Fruit fly (Drosophila melanogaster) whole organism, embryonic: Measurements from ENCODE around the gene NaPi-III.

Source experiments
- Aef1 ChIP-seq: fragments of 200-800 bp; sonication (Bioruptor generic); IDR thresholded peaks from 3 replicates; pipeline ENCODE4 v1.3.6; 2022; ENCODE audit warnings: missing biosample characterization, missing genetic modification characterization
- Awh ChIP-seq: fragments of 200-800 bp; sonication (Bioruptor generic); IDR thresholded peaks from 2 replicates; pipeline ENCODE4, ENCODE4 v1.3.6; 2022; ENCODE audit warnings: missing biosample characterization, missing genetic modification characterization
- CG10431 ChIP-seq: fragments of 200-800 bp; sonication (Bioruptor generic); optimal IDR thresholded peaks from 3 replicates; lab custom pipeline; 2018; ENCODE audit warnings: missing biosample characterization, mild to moderate bottlenecking, missing genetic modification characterization
- CG10565 ChIP-seq: fragments of 200-800 bp; sonication (Bioruptor generic); optimal IDR thresholded peaks from 3 replicates; lab custom pipeline; 2016; ENCODE audit warnings: missing biosample characterization, mild to moderate bottlenecking, missing genetic modification characterization
- CG10654 ChIP-seq: fragments of 200-800 bp; sonication (Bioruptor generic); optimal IDR thresholded peaks from 2 replicates; lab custom pipeline; 2016; ENCODE audit warnings: missing biosample characterization, missing genetic modification characterization
- CG12219 ChIP-seq: fragments of 200-800 bp; sonication (Bioruptor generic); optimal IDR thresholded peaks from 3 replicates; lab custom pipeline; 2018; ENCODE audit warnings: missing biosample characterization, mild to moderate bottlenecking, missing genetic modification characterization
- CG12391 ChIP-seq: fragments of 200-800 bp; sonication (Bioruptor generic); optimal IDR thresholded peaks from 3 replicates; lab custom pipeline; 2018; ENCODE audit warnings: missing biosample characterization, mild to moderate bottlenecking, missing genetic modification characterization, moderate library complexity
- CG15073 ChIP-seq: fragments of 200-800 bp; sonication (Bioruptor generic); optimal IDR thresholded peaks from 2 replicates; lab custom pipeline; 2016; ENCODE audit warnings: missing biosample characterization, missing genetic modification characterization
- CG18262 ChIP-seq: fragments of 200-800 bp; optimal IDR thresholded peaks from 3 replicates; lab custom pipeline; 2019; ENCODE audit warnings: missing biosample characterization, mild to moderate bottlenecking, missing genetic modification characterization, moderate library complexity
- CG18476 ChIP-seq: fragments of 200-800 bp; sonication (Bioruptor generic); optimal IDR thresholded peaks from 2 replicates; lab custom pipeline; 2016; ENCODE audit warnings: missing biosample characterization, mild to moderate bottlenecking, missing genetic modification characterization
- CG33557 ChIP-seq: fragments of 200-800 bp; sonication (Bioruptor generic); optimal IDR thresholded peaks from 2 replicates; lab custom pipeline; 2019; ENCODE audit warnings: missing biosample characterization, mild to moderate bottlenecking, missing genetic modification characterization, moderate library complexity
- CG34224 ChIP-seq: fragments of 200-800 bp; sonication (Bioruptor generic); IDR thresholded peaks from 3 replicates; pipeline ENCODE4 v1.3.6; 2022; ENCODE audit warnings: missing biosample characterization, missing genetic modification characterization; ENCODE audit not compliant: partially characterized antibody
- CG4328 ChIP-seq: fragments of 200-800 bp; sonication (Bioruptor generic); optimal IDR thresholded peaks from 3 replicates; lab custom pipeline; 2017; ENCODE audit warnings: missing biosample characterization, missing genetic modification reagents, missing genetic modification characterization
- CG4404 ChIP-seq: fragments of 200-800 bp; sonication (Bioruptor generic); IDR thresholded peaks from 2 replicates; pipeline ENCODE4 v1.3.6; 2022; ENCODE audit warnings: missing biosample characterization, missing genetic modification characterization
- CG4730 ChIP-seq: fragments of 200-800 bp; sonication (Bioruptor generic); IDR thresholded peaks from 2 replicates; pipeline ENCODE4 v1.3.6; 2022; ENCODE audit warnings: missing biosample characterization, missing genetic modification characterization
- CG4854 ChIP-seq: fragments of 200-800 bp; sonication (Bioruptor generic); optimal IDR thresholded peaks from 2 replicates; lab custom pipeline; 2016; ENCODE audit warnings: missing biosample characterization, missing genetic modification characterization, inconsistent platforms
- CG6689 ChIP-seq: fragments of 200-800 bp; sonication (Bioruptor generic); IDR thresholded peaks from 2 replicates; pipeline ENCODE4 v1.3.6; 2022; ENCODE audit warnings: missing biosample characterization, missing genetic modification characterization
- CG7357 ChIP-seq: fragments of 200-800 bp; sonication (Bioruptor generic); IDR thresholded peaks from 3 replicates; pipeline ENCODE4 v1.3.6; 2022; ENCODE audit warnings: missing biosample characterization, missing genetic modification characterization
- Dll ChIP-seq: fragments of 200-800 bp; sonication (Bioruptor generic); IDR thresholded peaks from 4 replicates; pipeline ENCODE4 v1.3.6; 2022; ENCODE audit warnings: missing biosample characterization, missing genetic modification characterization; ENCODE audit not compliant: partially characterized antibody
- E2f1 ChIP-seq: fragments of 200-800 bp; sonication (Bioruptor generic); IDR thresholded peaks from 2 replicates; pipeline ENCODE4 v1.3.6; 2022; ENCODE audit warnings: missing biosample characterization, missing genetic modification characterization
- HLH4C ChIP-seq: fragments of 200-800 bp; sonication (Bioruptor generic); IDR thresholded peaks from 3 replicates; pipeline ENCODE4 v1.3.6; 2022; ENCODE audit warnings: missing biosample characterization, missing genetic modification characterization; ENCODE audit not compliant: partially characterized antibody
- HLH54F ChIP-seq: fragments of 200-800 bp; sonication (Bioruptor generic); optimal IDR thresholded peaks from 3 replicates; lab custom pipeline; 2016; ENCODE audit warnings: missing biosample characterization, missing genetic modification characterization
- MBD-R2 ChIP-seq: fragments of 200-800 bp; sonication (Bioruptor generic); IDR thresholded peaks from 2 replicates; pipeline ENCODE4 v1.3.6; 2022; ENCODE audit warnings: missing biosample characterization, missing genetic modification characterization
- Med ChIP-seq: fragments of 200-800 bp; sonication (Bioruptor generic); peaks from one replicate; lab custom pipeline; 2016; ENCODE audit warnings: missing biosample characterization, missing genetic modification characterization, mild to moderate bottlenecking, inconsistent platforms, moderate library complexity
- NFAT ChIP-seq: fragments of 200-800 bp; sonication (Bioruptor generic); IDR thresholded peaks from 2 replicates; pipeline ENCODE4 v1.3.6; 2022; ENCODE audit warnings: missing biosample characterization, missing genetic modification characterization
- NfI ChIP-seq: fragments of 200-800 bp; sonication (Bioruptor generic); optimal IDR thresholded peaks from 3 replicates; lab custom pipeline; 2018; ENCODE audit warnings: missing biosample characterization, mild to moderate bottlenecking, missing genetic modification characterization, moderate library complexity
- Trl ChIP-seq, 3 experiments: fragments of >200 bp in 2 of 3; fragments of 200-800 bp in 1 of 3; sonication (Bioruptor generic) in 1 of 3; optimal IDR thresholded peaks; 2 replicates in 1 of 3; 3 replicates in 2 of 3; lab custom pipeline; 2016 to 2017; ENCODE audit warnings: missing biosample characterization in 1 of 3, missing genetic modification characterization in 1 of 3
- Vsx1 ChIP-seq: fragments of 200-800 bp; sonication (Bioruptor generic); optimal IDR thresholded peaks from 2 replicates; lab custom pipeline; 2017; ENCODE audit warnings: missing biosample characterization, mild to moderate bottlenecking, missing genetic modification characterization, missing genetic modification reagents
- bcd ChIP-seq: fragments of 200-800 bp; sonication (Bioruptor generic); optimal IDR thresholded peaks from 2 replicates; lab custom pipeline; 2017; ENCODE audit warnings: missing biosample characterization, mild to moderate bottlenecking, missing genetic modification characterization
- cato ChIP-seq: fragments of 200-800 bp; sonication (Bioruptor generic); optimal IDR thresholded peaks from 2 replicates; lab custom pipeline; 2016; ENCODE audit warnings: missing biosample characterization, missing genetic modification characterization, borderline replicate concordance
- crol ChIP-seq: fragments of 200-800 bp; sonication (Bioruptor generic); IDR thresholded peaks from 2 replicates; pipeline ENCODE4 v1.3.6; 2022; ENCODE audit warnings: missing biosample characterization, missing genetic modification characterization
- da ChIP-seq: fragments of 200-800 bp; sonication (Bioruptor generic); optimal IDR thresholded peaks from 2 replicates; lab custom pipeline; 2016; ENCODE audit warnings: missing biosample characterization, missing genetic modification characterization
- disco-r ChIP-seq: fragments of 200-800 bp; sonication (Bioruptor generic); optimal IDR thresholded peaks from 2 replicates; lab custom pipeline; 2016; ENCODE audit warnings: missing biosample characterization, missing genetic modification characterization
- dysf ChIP-seq: fragments of 200-800 bp; sonication (Bioruptor generic); IDR thresholded peaks from 3 replicates; pipeline ENCODE4 v1.3.6; 2022; ENCODE audit warnings: missing biosample characterization, missing genetic modification characterization
- esg ChIP-seq: fragments of 200-800 bp; sonication (Bioruptor generic); conservative IDR thresholded peaks from 2 replicates; pipeline ENCODE4 v1.3.6; 2022; ENCODE audit warnings: missing biosample characterization, missing genetic modification characterization
- gt ChIP-seq: fragments of 200-800 bp; sonication (Bioruptor generic); IDR thresholded peaks from 2 replicates; pipeline ENCODE4 v1.3.6; 2022; ENCODE audit warnings: missing biosample characterization, missing genetic modification characterization
- kay ChIP-seq: fragments of 200-800 bp; sonication (Bioruptor generic); optimal IDR thresholded peaks from 2 replicates; lab custom pipeline; 2016; ENCODE audit warnings: missing biosample characterization, missing genetic modification characterization
- kni ChIP-seq: fragments of 200-800 bp; sonication (Bioruptor generic); optimal IDR thresholded peaks from 3 replicates; lab custom pipeline; 2017; ENCODE audit warnings: mild to moderate bottlenecking, missing biosample characterization, missing genetic modification reagents, missing genetic modification characterization
- lab ChIP-seq: fragments of 200-800 bp; sonication (Bioruptor generic); optimal IDR thresholded peaks from 3 replicates; lab custom pipeline; 2017; ENCODE audit warnings: missing biosample characterization, missing genetic modification characterization, mild to moderate bottlenecking, moderate library complexity, missing genetic modification reagents
- lilli ChIP-seq: fragments of 200-800 bp; sonication (Bioruptor generic); optimal IDR thresholded peaks from 3 replicates; lab custom pipeline; 2016; ENCODE audit warnings: missing biosample characterization, missing genetic modification characterization
- mam ChIP-seq: fragments of 200-800 bp; sonication (Bioruptor generic); optimal IDR thresholded peaks from 3 replicates; lab custom pipeline; 2016; ENCODE audit warnings: missing biosample characterization, missing genetic modification characterization
- nerfin-2 ChIP-seq: fragments of 200-800 bp; sonication (Bioruptor generic); IDR thresholded peaks from 2 replicates; pipeline ENCODE4 v1.3.6; 2022; ENCODE audit warnings: missing biosample characterization, missing genetic modification characterization; ENCODE audit not compliant: partially characterized antibody
- phol ChIP-seq: fragments of 200-800 bp; sonication (Bioruptor generic); optimal IDR thresholded peaks from 3 replicates; lab custom pipeline; 2018; ENCODE audit warnings: missing biosample characterization, mild to moderate bottlenecking, missing genetic modification characterization, moderate library complexity
- ranshi ChIP-seq: fragments of 200-800 bp; sonication (Bioruptor generic); IDR thresholded peaks from 2 replicates; pipeline ENCODE4 v1.3.6; 2022; ENCODE audit warnings: missing biosample characterization, missing genetic modification characterization
- sisA ChIP-seq: fragments of 200-800 bp; sonication (Bioruptor generic); IDR thresholded peaks from 2 replicates; pipeline ENCODE4 v1.3.6; 2022; ENCODE audit warnings: missing biosample characterization, missing genetic modification characterization
- tgo ChIP-seq: fragments of 200-800 bp; sonication (Bioruptor generic); IDR thresholded peaks from 3 replicates; pipeline ENCODE4 v1.3.6; 2022; ENCODE audit warnings: missing biosample characterization, missing genetic modification characterization
- zen ChIP-seq: fragments of 200-800 bp; sonication (Bioruptor generic); optimal IDR thresholded peaks from 3 replicates; lab custom pipeline; 2018; ENCODE audit warnings: missing biosample characterization, mild to moderate bottlenecking, missing genetic modification characterization, moderate library complexity

The NaPi-III gene

dm6 chr3L:11118627-11119395 lies 4.3 kb upstream of the NaPi-III start (continued):
- TF ChIP-seq CG33557 (GFP tag; lab: Kevin White, UChicago) (peak; percentile 85), HLH4C (GFP tag; lab: Robert Waterston, UW) (no peak), da (GFP tag; lab: Kevin White, UChicago) (peak; percentile 6), gt (no peak), zen (tag; lab: Kevin White, UChicago) (peak; percentile 31), disco-r (GFP tag; lab: Kevin White, UChicago) (peak; percentile 76), esg (GFP tag; lab: Robert Waterston, UW) (no peak), CG15073 (GFP tag; lab: Kevin White, UChicago) (no peak), CG18476 (peak; percentile 46), bcd (GFP tag; lab: Kevin White, UChicago) (no peak), CG6689 (GFP tag; lab: Robert Waterston, UW) (peak; percentile 61), ranshi (GFP tag; lab: Robert Waterston, UW) (peak; percentile 31; the same call in 1 of the 2 replicates), mam (GFP tag; lab: Kevin White, UChicago) (peak; percentile 7), tgo (GFP tag; lab: Robert Waterston, UW) (peak; percentile 27; the same call in 1 of the 3 replicates), CG4854 (peak; percentile 34), NfI (GFP tag; lab: Kevin White, UChicago) (peak; percentile 65), CG4404 (GFP tag; lab: Robert Waterston, UW) (peak; percentile 25; the same call in 1 of the 2 replicates), lab (GFP tag; lab: Kevin White, UChicago) (peak; percentile 92), Awh (GFP tag; lab: Robert Waterston, UW) (peak; percentile 67; the same call in 1 of the 2 replicates), crol (GFP tag; lab: Robert Waterston, UW) (0 out of 2 replicates have a peak, but pooled peaks have one; percentile 11), CG4328 (peak; percentile 95), nerfin-2 (GFP tag; lab: Robert Waterston, UW) (no peak), NFAT (peak; percentile 70; the same call in 1 of the 2 replicates), Vsx1 (peak; percentile 71), dysf (peak; percentile 27; the same call in 1 of the 3 replicates), Dll (GFP tag; lab: Robert Waterston, UW) (no peak), CG10431 (GFP tag; lab: Kevin White, UChicago) (peak; percentile 86), kay (GFP tag; lab: Kevin White, UChicago) (peak; percentile 5)

- TF ChIP-seq CG12391 (tag; lab: Kevin White, UChicago), result no peak
- TF ChIP-seq HLH54F (GFP tag; lab: Kevin White, UChicago), result peak; percentile 21
- TF ChIP-seq MBD-R2, result 0 out of 2 replicates have a peak, but pooled peaks have one; percentile 13
- TF ChIP-seq Med (GFP tag; lab: Kevin White, UChicago), result peak; percentile 58
- TF ChIP-seq CG12219 (GFP tag; lab: Kevin White, UChicago), result no peak
- TF ChIP-seq sisA (GFP tag; lab: Robert Waterston, UW), result peak; percentile 54
- TF ChIP-seq phol (tag; lab: Kevin White, UChicago), result no peak
- TF ChIP-seq CG34224 (GFP tag; lab: Robert Waterston, UW), result 0 out of 3 replicates have a peak, but pooled peaks have one; percentile 51
- TF ChIP-seq lilli (GFP tag; lab: Kevin White, UChicago), result no peak
- TF ChIP-seq nerfin-2 (GFP tag; lab: Robert Waterston, UW), result no peak
- TF ChIP-seq NFAT, result peak; percentile 52; the same call in 1 of the 2 replicates
- TF ChIP-seq CG10565 (GFP tag; lab: Kevin White, UChicago), result no peak
- TF ChIP-seq Aef1 (GFP tag; lab: Robert Waterston, UW), result no peak
- TF ChIP-seq CG7357 (GFP tag; lab: Robert Waterston, UW), result no peak
- TF ChIP-seq E2f1 (GFP tag; lab: Robert Waterston, UW), result no peak
- TF ChIP-seq Trl (optimal IDR thresholded peaks at IDR 0.05; lab: Kevin White, UChicago), result peak in 1 of 2 experiments; percentile 5
- TF ChIP-seq Trl (GFP tag; optimal IDR thresholded peaks at IDR 0.05; lab: Kevin White, UChicago), result peak; percentile 10
- 0 out of 2 replicates have a peak, but pooled peaks have one; percentile 10 for TF ChIP-seq CG4730 (GFP tag; lab: Robert Waterston, UW)
- no peak for TF ChIP-seq CG18262 (tag; lab: Kevin White, UChicago)
- no peak for TF ChIP-seq CG10654 (GFP tag; lab: Kevin White, UChicago)
- no peak for TF ChIP-seq cato
- no peak for TF ChIP-seq kni (GFP tag; lab: Kevin White, UChicago)
Observed at dm6 chr3L:11119396-11119900, 3.7 kb upstream of the NaPi-III start.
